Fruit fly (Drosophila melanogaster) whole organism, prepupa: ENCODE data around the gene CG43082.

Experiments
- CG11902 ChIP-seq: fragments of 200-800 bp; sonication (Bioruptor generic); optimal IDR thresholded peaks from 3 replicates; lab custom pipeline; 2016; ENCODE audit warnings: missing biosample characterization, missing genetic modification characterization
- CG15336 ChIP-seq: fragments of 200-800 bp; sonication (Bioruptor generic); IDR thresholded peaks from 2 replicates; pipeline ENCODE4 v1.3.6; 2022; ENCODE audit warnings: missing biosample characterization, missing genetic modification characterization
- CG3032 ChIP-seq: fragments of 200-800 bp; optimal IDR thresholded peaks from 2 replicates; lab custom pipeline; 2019; ENCODE audit warnings: missing biosample characterization, mild to moderate bottlenecking, missing genetic modification characterization, moderate library complexity
- CG6163 ChIP-seq: fragments of 200-800 bp; sonication (Bioruptor generic); IDR thresholded peaks from 3 replicates; pipeline ENCODE4 v1.3.6; 2022; ENCODE audit warnings: missing biosample characterization, missing genetic modification characterization
- CG6792 ChIP-seq: fragments of 200-800 bp; sonication (Bioruptor generic); optimal IDR thresholded peaks from 3 replicates; lab custom pipeline; 2016; ENCODE audit warnings: missing biosample characterization, missing genetic modification characterization
- Ets21C ChIP-seq: fragments of 200-800 bp; sonication (Bioruptor generic); optimal IDR thresholded peaks from 3 replicates; lab custom pipeline; 2016; ENCODE audit warnings: missing biosample characterization, missing genetic modification characterization
- OdsH ChIP-seq: fragments of 200-800 bp; sonication (Bioruptor generic); optimal IDR thresholded peaks from 3 replicates; lab custom pipeline; 2016; ENCODE audit warnings: missing biosample characterization, missing genetic modification characterization
- Sox102F ChIP-seq: fragments of 200-800 bp; sonication (Bioruptor generic); optimal IDR thresholded peaks from 2 replicates; lab custom pipeline; 2016; ENCODE audit warnings: missing biosample characterization, mild to moderate bottlenecking, missing genetic modification characterization
- cyc ChIP-seq: fragments of 200-800 bp; sonication (Bioruptor generic); optimal IDR thresholded peaks from 3 replicates; lab custom pipeline; 2016; ENCODE audit warnings: missing biosample characterization, missing genetic modification characterization
- salr ChIP-seq, 2 experiments: fragments of 200-800 bp; sonication (Bioruptor generic); optimal IDR thresholded peaks; 3 replicates each; lab custom pipeline; 2016 to 2018; ENCODE audit warnings: missing biosample characterization in 2 of 2, missing genetic modification characterization in 2 of 2, mild to moderate bottlenecking in 1 of 2

DNA sequence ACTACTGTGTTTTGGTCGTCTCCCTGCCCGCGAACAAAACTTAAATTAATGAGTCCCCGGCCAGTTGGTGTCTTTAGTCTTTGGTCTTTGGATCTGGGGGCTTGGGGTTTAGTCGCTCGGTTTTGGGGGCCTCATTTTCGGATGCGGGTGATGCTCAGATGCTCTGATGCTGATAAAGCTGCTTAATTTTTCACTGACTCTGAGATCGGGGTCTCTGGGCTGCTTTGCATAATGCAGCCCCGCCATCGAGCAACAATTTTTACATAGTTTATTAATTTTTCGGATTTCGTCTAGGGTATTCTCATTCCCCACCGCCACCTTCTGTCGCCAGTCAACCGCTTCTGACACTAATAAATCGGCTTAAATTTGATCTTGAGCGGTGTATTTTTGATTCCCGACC, 40.5 kb downstream of the CG43082 start:
- TF ChIP-seq CG6163 (GFP tag; lab: Robert Waterston, UW) (no peak), Ets21C (no peak), CG3032 (tag; lab: Kevin White, UChicago) (no peak), CG11902 (no peak), cyc (GFP tag; lab: Kevin White, UChicago) (no peak), CG15336 (GFP tag; lab: Robert Waterston, UW) (no peak), Sox102F (GFP tag; lab: Kevin White, UChicago) (no peak), CG6792 (no peak), OdsH (no peak), salr (GFP tag; optimal IDR thresholded peaks at IDR 0.05; lab: Kevin White, UChicago) (no peak)
